Fruit fly (Drosophila melanogaster): ENCODE measurements around the gene Sfp33A4.

- no peak for TF ChIP-seq Dif (GFP tag; optimal IDR thresholded peaks at IDR 0.05; ENCODE audit: partially characterized antibody)
- no peak for TF ChIP-seq h (GFP tag; optimal IDR thresholded peaks at IDR 0.05)
- TF ChIP-seq lola (GFP tag; optimal IDR thresholded peaks at IDR 0.05): no peak
- TF ChIP-seq psq (GFP tag; optimal IDR thresholded peaks at IDR 0.05): no peak
- TF ChIP-seq tai (GFP tag; optimal IDR thresholded peaks at IDR 0.05): no peak
- TF ChIP-seq Hr78 (GFP tag; optimal IDR thresholded peaks at IDR 0.05): no peak
- TF ChIP-seq foxo (GFP tag; optimal IDR thresholded peaks at IDR 0.05): no peak
- TF ChIP-seq pan (optimal IDR thresholded peaks at IDR 0.05): no peak
Measured at dm6 chr2L:11839612-11840011, 2.6 kb downstream of the Sfp33A4 start, which contains the start of gene Sfp33A3.

Data from whole organism, wandering third instar larva.